Fruit fly (Drosophila melanogaster): ENCODE results near the gene Clamp.

Clamp gene

DNA sequence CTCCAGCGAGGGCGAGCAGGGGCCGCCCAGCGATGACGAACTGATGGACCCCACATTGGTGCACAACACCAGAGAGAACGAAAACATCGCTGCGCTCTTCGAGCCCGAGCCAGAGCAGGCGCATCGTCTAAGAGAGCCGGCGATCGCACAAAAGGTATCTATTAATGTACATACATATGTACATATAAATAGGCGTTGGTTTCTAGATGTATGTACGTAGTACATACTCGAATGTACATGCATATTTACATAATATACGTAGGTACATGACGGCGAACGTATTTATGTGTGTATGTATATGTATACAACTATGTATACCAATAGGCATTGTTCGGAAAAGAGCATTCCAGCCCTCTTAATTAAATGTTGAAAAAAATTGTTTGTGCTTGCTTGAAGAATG lies 24.8 kb downstream of the Clamp start:
- TF ChIP-seq EcR (GFP tag; optimal IDR thresholded peaks at IDR 0.05), result no peak
- TF ChIP-seq pan (optimal IDR thresholded peaks at IDR 0.05), result no peak
- TF ChIP-seq psq (optimal IDR thresholded peaks at IDR 0.05), result no peak

DNA sequence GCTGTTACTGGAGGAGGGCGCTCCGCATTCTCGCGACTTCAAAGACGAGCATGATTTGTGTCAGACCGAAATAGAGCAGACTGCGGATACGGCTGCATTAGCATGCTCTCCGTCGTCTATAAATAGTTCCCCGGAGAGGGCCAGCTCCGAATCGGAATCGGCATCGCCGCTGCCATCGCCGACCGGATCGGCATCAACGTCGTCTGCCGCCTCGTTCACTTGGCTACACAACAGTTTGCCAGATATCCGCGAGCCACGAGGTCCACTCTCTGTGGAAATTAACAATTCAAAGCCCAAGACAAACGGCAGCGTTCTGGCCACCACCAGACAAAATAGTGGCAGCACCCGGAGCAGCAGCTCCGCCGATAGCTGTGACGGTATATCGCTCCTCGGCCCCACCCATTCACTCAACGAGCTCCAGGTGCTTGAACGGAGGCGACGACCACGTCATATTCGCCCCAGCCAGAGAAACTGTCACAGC lies 26.2 kb downstream of the Clamp start:
- TF ChIP-seq pan (optimal IDR thresholded peaks at IDR 0.05) (no peak), Dll (optimal IDR thresholded peaks at IDR 0.05) (no peak), psq (optimal IDR thresholded peaks at IDR 0.05) (no peak), usp (GFP tag; optimal IDR thresholded peaks at IDR 0.05) (no peak), CG8478 (optimal IDR thresholded peaks at IDR 0.05) (no peak), EcR (GFP tag; optimal IDR thresholded peaks at IDR 0.05) (no peak)

dm6 chr2L:22139960-22140359 lies 29.0 kb downstream of the Clamp start:
- TF ChIP-seq CG8478 (optimal IDR thresholded peaks at IDR 0.05), result no peak
- no peak for TF ChIP-seq EcR (GFP tag; optimal IDR thresholded peaks at IDR 0.05)
- TF ChIP-seq psq (optimal IDR thresholded peaks at IDR 0.05), result no peak
- no peak for TF ChIP-seq Dll (optimal IDR thresholded peaks at IDR 0.05)
- TF ChIP-seq usp (GFP tag; optimal IDR thresholded peaks at IDR 0.05), result no peak
- TF ChIP-seq pan (optimal IDR thresholded peaks at IDR 0.05), result no peak

DNA sequence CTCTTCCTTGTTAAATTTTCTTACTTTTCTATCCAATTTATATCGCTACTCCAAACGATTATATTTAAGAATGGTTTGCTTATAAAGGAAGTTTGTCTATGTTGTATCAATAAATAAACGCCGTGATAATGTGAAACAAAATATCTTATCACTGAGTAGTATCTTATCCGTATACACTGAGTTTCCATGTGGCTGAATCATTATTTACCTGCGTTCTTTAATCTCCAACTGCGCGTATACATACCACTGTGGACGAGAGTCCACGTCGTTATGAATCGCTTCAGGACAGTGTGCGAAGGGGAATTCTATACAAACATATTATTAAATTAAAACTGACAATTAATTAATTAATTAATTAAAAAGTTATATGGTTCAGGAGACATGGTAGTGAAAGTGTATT lies 29.6 kb downstream of the Clamp start:
- TF ChIP-seq CG8478 (optimal IDR thresholded peaks at IDR 0.05) (no peak), pan (optimal IDR thresholded peaks at IDR 0.05) (no peak), EcR (GFP tag; optimal IDR thresholded peaks at IDR 0.05) (no peak), psq (optimal IDR thresholded peaks at IDR 0.05) (no peak), Dll (optimal IDR thresholded peaks at IDR 0.05) (no peak), usp (GFP tag; optimal IDR thresholded peaks at IDR 0.05) (no peak)

DNA sequence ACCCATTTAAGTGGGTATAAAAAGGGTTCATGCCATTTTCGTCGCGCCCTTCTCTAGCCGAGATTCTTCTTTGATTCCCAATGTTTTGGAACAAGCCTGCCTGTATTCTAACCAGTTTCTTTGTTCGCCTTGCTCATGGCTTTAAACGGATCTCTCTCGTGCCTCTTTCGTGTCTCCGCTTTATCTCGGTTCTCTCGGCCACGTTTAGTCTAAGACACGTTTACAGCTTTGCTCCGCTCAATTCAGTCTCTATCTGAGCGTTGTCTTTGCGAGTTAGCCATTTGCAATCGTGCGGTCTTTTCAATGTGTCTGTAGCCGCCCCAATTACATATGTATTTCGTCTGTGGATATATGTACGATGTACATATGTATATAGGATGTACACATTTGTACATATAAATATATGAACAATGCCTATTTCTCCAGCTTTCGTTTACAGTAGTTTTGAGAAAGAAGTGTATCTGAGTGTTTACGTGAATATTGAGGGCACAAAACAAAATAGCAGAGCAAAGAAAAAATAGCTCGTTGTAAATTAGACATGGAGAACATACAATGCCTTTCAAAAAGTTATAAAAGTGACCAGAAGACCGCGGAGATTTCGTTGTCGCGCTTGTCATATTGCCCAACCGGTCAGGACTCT lies 34.7 kb downstream of the Clamp start:
- TF ChIP-seq CG8478 (optimal IDR thresholded peaks at IDR 0.05), result no peak

DNA sequence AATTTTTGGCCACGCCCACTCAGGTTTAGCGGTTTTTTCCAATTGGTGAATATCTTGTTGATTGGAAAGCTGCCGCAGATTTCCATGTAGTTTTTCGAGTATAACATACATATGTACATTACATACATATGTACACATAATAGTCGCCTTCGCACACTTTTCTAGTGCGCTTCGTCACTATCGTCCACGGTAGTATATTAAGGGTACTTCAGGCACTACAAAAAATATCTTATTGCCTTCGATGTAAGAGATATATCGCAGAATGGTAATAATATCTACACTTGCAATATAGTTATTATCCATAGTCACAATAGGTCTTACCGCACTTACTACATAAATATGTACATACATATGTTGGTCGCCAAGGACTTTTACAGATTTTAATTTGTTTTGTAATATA lies 36.0 kb downstream of the Clamp start:
- TF ChIP-seq usp (GFP tag; optimal IDR thresholded peaks at IDR 0.05) (no peak), pan (optimal IDR thresholded peaks at IDR 0.05) (no peak), EcR (GFP tag; optimal IDR thresholded peaks at IDR 0.05) (no peak), Dll (optimal IDR thresholded peaks at IDR 0.05) (no peak), psq (optimal IDR thresholded peaks at IDR 0.05) (no peak), CG8478 (optimal IDR thresholded peaks at IDR 0.05) (no peak)

DNA sequence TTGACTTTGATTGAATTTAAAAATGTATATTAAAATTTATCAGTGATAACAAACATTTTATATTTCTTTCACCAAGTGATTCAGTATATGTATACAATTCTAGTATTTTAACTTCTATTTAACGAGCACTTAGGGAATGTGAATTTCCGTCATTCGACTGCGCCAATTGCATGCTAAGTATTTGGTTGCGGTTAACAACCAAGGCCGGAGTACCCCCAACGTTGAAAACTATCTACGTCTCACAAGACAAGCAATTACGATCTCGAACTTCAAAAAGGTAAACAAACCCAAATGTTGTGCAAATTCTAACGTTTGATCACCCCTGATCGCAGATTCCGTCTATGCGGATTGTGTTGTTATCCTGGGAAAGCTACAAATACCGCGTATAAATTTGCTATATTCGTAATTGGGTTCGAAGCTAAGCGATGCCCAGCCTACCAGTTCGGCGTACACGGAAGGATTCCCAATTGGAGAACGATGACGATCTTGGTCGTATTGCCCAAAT lies 37.7 kb downstream of the Clamp start, which contains the start of gene CG42748:
Gene CG42748 (plus strand): TSS at position 51 of the 505 bp plus-strand sequence.
- TF ChIP-seq psq (optimal IDR thresholded peaks at IDR 0.05) (no peak), Dll (optimal IDR thresholded peaks at IDR 0.05) (no peak), usp (GFP tag; optimal IDR thresholded peaks at IDR 0.05) (no peak), CG8478 (optimal IDR thresholded peaks at IDR 0.05) (no peak), EcR (GFP tag; optimal IDR thresholded peaks at IDR 0.05) (no peak), pan (optimal IDR thresholded peaks at IDR 0.05) (no peak)

DNA sequence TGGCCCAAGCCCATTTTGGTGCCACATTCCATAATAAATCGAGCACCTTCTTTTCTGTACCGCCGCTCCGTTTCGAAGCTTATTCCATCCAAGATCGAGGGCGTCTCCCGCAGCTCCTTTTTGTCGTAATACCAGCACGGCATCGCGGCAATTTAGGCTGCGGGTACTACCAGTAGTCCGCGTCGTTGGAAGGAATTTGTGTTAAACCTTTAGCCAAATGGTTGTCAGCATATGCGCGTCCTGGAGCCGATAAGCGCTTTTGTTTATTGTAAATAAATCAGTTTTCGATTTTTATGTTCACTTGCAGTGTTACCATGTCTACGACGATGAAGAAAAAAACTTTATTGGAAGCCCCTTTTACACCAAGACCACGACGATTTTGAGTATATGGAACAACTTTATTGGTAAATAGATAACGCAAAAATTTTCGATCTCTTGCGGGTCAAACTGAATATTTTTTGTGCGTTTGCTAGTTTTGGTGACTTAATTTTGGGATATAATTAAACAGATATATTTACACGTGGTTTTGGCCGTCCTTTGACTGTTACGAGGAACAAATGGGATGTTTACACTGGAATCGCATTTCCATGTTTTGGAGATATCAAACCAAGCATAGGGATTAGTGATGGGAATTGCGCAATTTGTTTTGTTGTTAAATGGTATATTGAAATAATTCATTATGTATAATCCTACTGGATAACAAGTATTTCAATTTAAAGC lies 39.2 kb downstream of the Clamp start, which contains the start of gene CycK:
Gene CycK (minus strand): TSS at position 562 of the 720 bp plus-strand sequence.
- TF ChIP-seq CG8478 (optimal IDR thresholded peaks at IDR 0.05) (no peak), EcR (GFP tag; optimal IDR thresholded peaks at IDR 0.05) (no peak), usp (GFP tag; optimal IDR thresholded peaks at IDR 0.05) (no peak), psq (optimal IDR thresholded peaks at IDR 0.05) (no peak), Dll (optimal IDR thresholded peaks at IDR 0.05) (no peak), pan (optimal IDR thresholded peaks at IDR 0.05) (no peak)

DNA sequence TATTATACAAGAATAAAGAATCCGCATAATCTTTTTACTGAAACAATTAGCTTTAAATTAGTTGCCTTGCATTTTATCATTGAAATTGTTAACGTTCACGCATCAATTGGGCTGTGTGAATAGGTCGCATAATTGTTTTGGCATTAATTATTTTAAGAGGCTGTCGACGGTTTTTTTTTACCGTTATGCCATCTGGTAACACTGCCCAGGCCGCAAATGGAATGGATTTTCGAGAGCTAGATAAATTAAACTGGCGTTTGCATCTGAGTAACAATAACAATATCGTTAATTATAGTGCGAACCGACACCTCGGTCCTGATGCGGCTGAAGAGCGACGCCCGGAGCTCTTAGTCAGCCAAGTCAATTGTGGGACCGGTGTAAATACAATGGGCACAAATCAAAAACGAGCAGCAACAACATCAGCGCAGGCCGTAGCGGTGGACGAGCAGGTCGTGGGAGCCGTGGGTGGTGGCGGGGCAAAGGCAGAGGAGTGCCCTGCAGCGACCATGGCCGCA lies 47.2 kb downstream of the Clamp start:
- TF ChIP-seq usp (GFP tag; optimal IDR thresholded peaks at IDR 0.05) (no peak), Dll (optimal IDR thresholded peaks at IDR 0.05) (no peak), psq (optimal IDR thresholded peaks at IDR 0.05) (no peak), CG8478 (optimal IDR thresholded peaks at IDR 0.05) (no peak), EcR (GFP tag; optimal IDR thresholded peaks at IDR 0.05) (no peak), pan (optimal IDR thresholded peaks at IDR 0.05) (no peak)

DNA sequence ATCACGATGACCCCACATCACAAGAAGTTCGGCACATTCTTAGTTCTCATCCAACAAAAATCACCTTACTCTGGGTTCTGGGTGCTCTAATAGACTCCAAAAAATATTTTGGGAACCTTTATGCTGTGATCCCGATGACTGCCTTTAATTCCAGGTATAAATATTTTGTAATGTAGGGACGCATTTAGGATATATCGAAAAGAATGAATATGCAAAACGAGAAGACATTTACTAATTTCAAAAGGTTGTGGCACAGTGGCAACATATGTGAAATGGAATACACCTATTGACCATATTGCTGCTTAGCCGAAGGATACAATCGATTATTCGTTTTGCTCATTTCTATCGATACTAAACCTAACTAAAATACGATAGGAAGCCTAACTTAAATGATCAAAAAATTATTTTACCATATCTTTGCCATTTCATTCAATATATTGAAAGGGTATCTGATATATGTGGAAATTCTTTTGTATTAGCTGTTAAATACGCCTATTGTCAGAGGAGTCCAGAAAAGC lies 48.0 kb downstream of the Clamp start, which contains the start of gene CG3651:
Gene CG3651 (plus strand): TSS at position 468 of the 518 bp plus-strand sequence.
- TF ChIP-seq psq (optimal IDR thresholded peaks at IDR 0.05), result no peak
- TF ChIP-seq EcR (GFP tag; optimal IDR thresholded peaks at IDR 0.05), result no peak
- no peak for TF ChIP-seq pan (optimal IDR thresholded peaks at IDR 0.05)
- no peak for TF ChIP-seq Dll (optimal IDR thresholded peaks at IDR 0.05)
- TF ChIP-seq usp (GFP tag; optimal IDR thresholded peaks at IDR 0.05), result no peak
- no peak for TF ChIP-seq CG8478 (optimal IDR thresholded peaks at IDR 0.05)
